Worm (Caenorhabditis elegans): Measurements from ENCODE around the gene ufd-3.

DNA sequence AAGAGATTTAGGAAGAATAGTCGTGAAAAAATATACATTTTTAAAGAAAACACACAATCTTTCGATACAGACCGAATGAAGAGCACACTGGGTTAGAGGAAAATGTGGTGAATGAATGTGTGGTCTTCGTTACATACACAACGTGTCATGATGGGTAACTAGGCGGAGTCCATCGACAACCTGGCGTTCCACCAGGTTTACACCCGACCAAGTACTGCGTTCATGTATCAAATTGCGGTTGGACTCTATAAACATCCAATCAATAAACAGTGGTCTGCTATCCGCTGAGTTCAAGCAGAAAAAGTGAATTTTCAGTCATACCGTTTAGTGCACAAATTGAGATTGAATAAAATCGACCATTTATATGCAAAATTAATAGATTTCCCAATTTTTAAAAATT is 41.2 kb downstream of the ufd-3 start, which contains the start of gene sdz-38:
- no peak for TF ChIP-seq ref-1 (GFP tag; conservative IDR thresholded peaks at IDR 0.05)
- no peak for TF ChIP-seq ztf-23 (GFP tag; IDR thresholded peaks at IDR 0.05)
- TF ChIP-seq flt-1 (GFP tag; IDR thresholded peaks at IDR 0.05), result no peak
- no peak for TF ChIP-seq tab-1 (GFP tag; IDR thresholded peaks at IDR 0.05)
- TF ChIP-seq cog-1 (tag; optimal IDR thresholded peaks at IDR 0.05), result no peak
- TF ChIP-seq klf-2 (GFP tag; conservative IDR thresholded peaks at IDR 0.05), result no peak
- TF ChIP-seq ztf-29 (GFP tag; IDR thresholded peaks at IDR 0.05), result no peak
- TF ChIP-seq med-1 (GFP tag; optimal IDR thresholded peaks at IDR 0.05; ENCODE audit: insufficient read depth), result no peak
